Worm (Caenorhabditis elegans) whole organism, L1 larva: ENCODE results near the gene ent-1.

Experiments
- C16A3.4 ChIP-seq: fragments of 150-350 bp; optimal IDR thresholded peaks from 2 replicates; lab custom pipeline; 2014; ENCODE audit warnings: missing biosample characterization, missing genetic modification characterization
- F16B12.6 ChIP-seq: fragments of 150-350 bp; optimal IDR thresholded peaks from 2 replicates; lab custom pipeline; 2014; ENCODE audit warnings: missing biosample characterization, missing genetic modification characterization
- aha-1 ChIP-seq: fragments of 150-350 bp; optimal IDR thresholded peaks from 2 replicates; lab custom pipeline; 2014; ENCODE audit warnings: missing biosample characterization, missing genetic modification characterization
- alr-1 ChIP-seq: fragments of 200-800 bp; sonication (Bioruptor generic); optimal IDR thresholded peaks from 2 replicates; lab custom pipeline; 2018; ENCODE audit warnings: borderline replicate concordance, mild to moderate bottlenecking, missing genetic modification characterization, missing compliant biosample characterization
- ceh-90 ChIP-seq: sonication (generic microtip); optimal IDR thresholded peaks from 2 replicates; lab custom pipeline; 2016; ENCODE audit warnings: missing genetic modification characterization, missing compliant biosample characterization
- ces-1 ChIP-seq: fragments of 150-350 bp; optimal IDR thresholded peaks from 2 replicates; lab custom pipeline; 2014; ENCODE audit warnings: missing biosample characterization, missing genetic modification reagents, missing genetic modification characterization
- dpl-1 ChIP-seq, 3 experiments: fragments of 150-350 bp in 2 of 3; sonication (generic microtip) in 1 of 3; optimal IDR thresholded peaks; 2 replicates each; lab custom pipeline; 2014 to 2017; ENCODE audit warnings: missing biosample characterization in 3 of 3, missing genetic modification characterization in 3 of 3, missing genetic modification reagents in 3 of 3
- dsc-1 ChIP-seq: sonication (generic microtip); optimal IDR thresholded peaks from 2 replicates; lab custom pipeline; 2016; ENCODE audit warnings: mild to moderate bottlenecking, missing genetic modification characterization, missing compliant biosample characterization
- efl-3 ChIP-seq: fragments of 200-800 bp; sonication (Bioruptor generic); optimal IDR thresholded peaks from 2 replicates; lab custom pipeline; 2018; ENCODE audit warnings: mild to moderate bottlenecking, missing genetic modification characterization, missing compliant biosample characterization
- egl-13 ChIP-seq: sonication (generic microtip); optimal IDR thresholded peaks from 2 replicates; lab custom pipeline; 2016; ENCODE audit warnings: missing genotype, missing genetic modification reagents, missing genetic modification characterization, missing compliant biosample characterization
- elt-2 ChIP-seq: sonication (generic microtip); optimal IDR thresholded peaks from 2 replicates; lab custom pipeline; 2016; ENCODE audit warnings: missing genetic modification characterization, mild to moderate bottlenecking, inconsistent platforms, missing compliant biosample characterization, missing genetic modification reagents
- elt-3 ChIP-seq, 6 experiments: fragments of 150-350 bp in 1 of 6; sonication (generic microtip); optimal IDR thresholded peaks; 2 replicates each; lab custom pipeline; 2017 to 2018; ENCODE audit warnings: missing biosample characterization in 6 of 6, missing genetic modification characterization in 6 of 6, inconsistent platforms in 1 of 6
- ets-5 ChIP-seq: fragments of 200-800 bp; sonication (Bioruptor generic); IDR thresholded peaks from 2 replicates; pipeline ENCODE4 v1.3.6; 2022; ENCODE audit warnings: missing genetic modification characterization, missing compliant biosample characterization
- irx-1 ChIP-seq: sonication (generic microtip); optimal IDR thresholded peaks from 2 replicates; lab custom pipeline; 2016; ENCODE audit warnings: missing genetic modification characterization, missing compliant biosample characterization
- isw-1 ChIP-seq: fragments of 200-800 bp; sonication (Bioruptor generic); IDR thresholded peaks from 2 replicates; pipeline ENCODE4 v1.3.6; 2022; ENCODE audit warnings: missing genetic modification characterization, missing compliant biosample characterization
- jun-1 ChIP-seq: fragments of 150-350 bp; optimal IDR thresholded peaks from 2 replicates; lab custom pipeline; 2014; ENCODE audit warnings: missing biosample characterization, missing genetic modification reagents, missing genetic modification characterization
- lin-15B ChIP-seq: fragments of 150-350 bp; sonication (generic microtip); optimal IDR thresholded peaks from 3 replicates; lab custom pipeline; 2014; ENCODE audit warnings: missing biosample characterization, missing genetic modification characterization
- lsy-2 ChIP-seq, 2 experiments: fragments of 150-350 bp; optimal IDR thresholded peaks; 2 replicates each; lab custom pipeline; 2014; ENCODE audit warnings: missing biosample characterization in 2 of 2, missing genetic modification characterization in 2 of 2
- mab-9 ChIP-seq: fragments of 200-800 bp; sonication (Bioruptor generic); IDR thresholded peaks from 2 replicates; pipeline ENCODE4 v1.3.6; 2022; ENCODE audit warnings: missing genetic modification reagents, missing genetic modification characterization, missing compliant biosample characterization
- mdl-1 ChIP-seq, 2 experiments: fragments of 150-350 bp; optimal IDR thresholded peaks; 2 replicates each; lab custom pipeline; 2014 to 2017; ENCODE audit warnings: missing biosample characterization in 2 of 2, missing genetic modification characterization in 2 of 2, inconsistent platforms in 1 of 2
- mef-2 ChIP-seq: fragments of 150-350 bp; optimal IDR thresholded peaks from 2 replicates; lab custom pipeline; 2014; ENCODE audit warnings: missing biosample characterization, missing genetic modification characterization
- nhr-11 ChIP-seq: fragments of 150-350 bp; optimal IDR thresholded peaks from 2 replicates; lab custom pipeline; 2014; ENCODE audit warnings: missing biosample characterization, missing genetic modification characterization
- nhr-19 ChIP-seq: fragments of 200-800 bp; sonication (Bioruptor generic); conservative IDR thresholded peaks from 2 replicates; pipeline ENCODE4 v1.3.6; 2022; ENCODE audit warnings: missing genetic modification characterization, missing compliant biosample characterization
- nhr-20 ChIP-seq: sonication (generic microtip); optimal IDR thresholded peaks from 2 replicates; lab custom pipeline; 2016; ENCODE audit warnings: mild to moderate bottlenecking, missing genetic modification characterization, missing compliant biosample characterization
- nhr-237 ChIP-seq: fragments of 150-350 bp; optimal IDR thresholded peaks from 2 replicates; lab custom pipeline; 2014; ENCODE audit warnings: missing biosample characterization, missing genetic modification characterization
- nhr-28 ChIP-seq: fragments of 150-350 bp; optimal IDR thresholded peaks from 2 replicates; lab custom pipeline; 2014; ENCODE audit warnings: missing biosample characterization, missing genetic modification characterization
- nhr-47 ChIP-seq: sonication (generic microtip); optimal IDR thresholded peaks from 2 replicates; lab custom pipeline; 2016; ENCODE audit warnings: mild to moderate bottlenecking, missing genetic modification characterization, moderate library complexity, missing compliant biosample characterization
- nhr-77 ChIP-seq: fragments of 150-350 bp; optimal IDR thresholded peaks from 2 replicates; lab custom pipeline; 2014; ENCODE audit warnings: missing biosample characterization, missing genetic modification characterization
- pqm-1 ChIP-seq: sonication (generic microtip); optimal IDR thresholded peaks from 3 replicates; lab custom pipeline; 2017; ENCODE audit warnings: missing biosample characterization, missing genetic modification characterization
- skn-1 ChIP-seq: fragments of 150-350 bp; optimal IDR thresholded peaks from 2 replicates; lab custom pipeline; 2014; ENCODE audit warnings: missing biosample characterization, missing genetic modification characterization
- snpc-4 ChIP-seq: fragments of 150-350 bp; optimal IDR thresholded peaks from 2 replicates; lab custom pipeline; 2014; ENCODE audit warnings: missing biosample characterization, missing genetic modification characterization
- tbx-2 ChIP-seq: sonication (generic microtip); optimal IDR thresholded peaks from 2 replicates; lab custom pipeline; 2016; ENCODE audit warnings: missing genetic modification characterization, missing compliant biosample characterization
- tlp-1 ChIP-seq: fragments of 150-350 bp; optimal IDR thresholded peaks from 2 replicates; lab custom pipeline; 2014; ENCODE audit warnings: missing biosample characterization, missing genetic modification characterization
- unc-30 ChIP-seq: sonication (generic microtip); optimal IDR thresholded peaks from 2 replicates; lab custom pipeline; 2017; ENCODE audit warnings: missing biosample characterization, missing genetic modification characterization
- unc-86 ChIP-seq: sonication (generic microtip); optimal IDR thresholded peaks from 2 replicates; lab custom pipeline; 2016; ENCODE audit warnings: missing genetic modification characterization, missing compliant biosample characterization
- xbp-1 ChIP-seq: sonication (generic microtip); optimal IDR thresholded peaks from 2 replicates; lab custom pipeline; 2016; ENCODE audit warnings: missing genetic modification characterization, missing compliant biosample characterization
- ztf-11 ChIP-seq, 2 experiments: sonication (generic microtip); optimal IDR thresholded peaks; 2 replicates each; lab custom pipeline; 2016 to 2017; ENCODE audit warnings: missing genetic modification characterization in 2 of 2, missing biosample characterization in 1 of 2, missing compliant biosample characterization in 1 of 2
- ztf-4 ChIP-seq: fragments of 150-350 bp; optimal IDR thresholded peaks from 2 replicates; lab custom pipeline; 2014; ENCODE audit warnings: missing biosample characterization, missing genetic modification characterization

The ent-1 gene

ce11 chrIV:11690988-11691387 lies 35.7 kb upstream of the ent-1 start, which contains the start of gene let-60:
TSS of gene let-60 (minus strand) at chrIV:11691088.
- no peak for TF ChIP-seq nhr-28
- TF ChIP-seq jun-1 (tag; lab: Kevin White, UChicago), result no peak
- TF ChIP-seq elt-3 (tag; optimal IDR thresholded peaks at IDR 0.05; lab: Kevin White, UChicago), result no peak
- TF ChIP-seq ceh-90, result no peak
- no peak for TF ChIP-seq nhr-11 (tag; lab: Kevin White, UChicago)
- no peak for TF ChIP-seq nhr-20 (tag; lab: Kevin White, UChicago)
- no peak for TF ChIP-seq aha-1 (tag; lab: Kevin White, UChicago)
- TF ChIP-seq pqm-1 (tag; lab: Kevin White, UChicago), result no peak
- TF ChIP-seq mdl-1 (tag; optimal IDR thresholded peaks at IDR 0.05; lab: Kevin White, UChicago), result no peak
- no peak for TF ChIP-seq ztf-11 (tag; optimal IDR thresholded peaks at IDR 0.05; lab: Kevin White, UChicago)
- TF ChIP-seq dpl-1 (GFP tag; optimal IDR thresholded peaks at IDR 0.05; lab: Kevin White, UChicago), result no peak
- TF ChIP-seq skn-1 (tag; lab: Kevin White, UChicago), result no peak
- no peak for TF ChIP-seq tbx-2 (tag; lab: Kevin White, UChicago)
- no peak for TF ChIP-seq C16A3.4
- TF ChIP-seq nhr-77 (tag; lab: Kevin White, UChicago), result no peak
- TF ChIP-seq isw-1 (GFP tag; lab: Robert Waterston, UW), result no peak
- TF ChIP-seq ces-1 (GFP tag; lab: Kevin White, UChicago), result no peak
- no peak for TF ChIP-seq unc-86
- no peak for TF ChIP-seq ets-5 (GFP tag; lab: Robert Waterston, UW)
- TF ChIP-seq xbp-1 (tag; lab: Kevin White, UChicago), result no peak

ce11 chrIV:11688018-11688417 lies 32.7 kb upstream of the ent-1 start, which contains the start of gene ZK792.5:
TSS of gene ZK792.5 (minus strand) at chrIV:11688118.
- TF ChIP-seq nhr-47 (tag; lab: Kevin White, UChicago), result no peak
- no peak for TF ChIP-seq skn-1 (tag; lab: Kevin White, UChicago)
- no peak for TF ChIP-seq elt-2
- no peak for TF ChIP-seq unc-86
- TF ChIP-seq lin-15B (tag; lab: Kevin White, UChicago), result no peak
- TF ChIP-seq nhr-237 (tag; lab: Kevin White, UChicago), result no peak
- TF ChIP-seq efl-3 (GFP tag; lab: Kevin White, UChicago), result no peak
- TF ChIP-seq snpc-4 (tag; lab: Kevin White, UChicago), result no peak
- no peak for TF ChIP-seq mab-9 (GFP tag; lab: Robert Waterston, UW)
- no peak for TF ChIP-seq unc-30 (tag; lab: Kevin White, UChicago)
- TF ChIP-seq ztf-4, result no peak
- no peak for TF ChIP-seq egl-13 (tag; lab: Kevin White, UChicago)
- TF ChIP-seq F16B12.6, result no peak
- TF ChIP-seq xbp-1 (tag; lab: Kevin White, UChicago), result no peak
- TF ChIP-seq ceh-90, result no peak
- no peak for TF ChIP-seq tlp-1
- no peak for TF ChIP-seq alr-1 (tag; lab: Kevin White, UChicago)
- TF ChIP-seq mdl-1 (tag; optimal IDR thresholded peaks at IDR 0.05; lab: Kevin White, UChicago), result no peak

ce11 chrIV:11681905-11682304 lies 26.6 kb upstream of the ent-1 start, which contains the start of gene ZK792.4:
TSS of gene ZK792.4 (minus strand) at chrIV:11682005.
- TF ChIP-seq lsy-2 (tag; optimal IDR thresholded peaks at IDR 0.05; lab: Kevin White, UChicago), result no peak
- TF ChIP-seq ets-5 (GFP tag; lab: Robert Waterston, UW), result no peak
- TF ChIP-seq nhr-19 (GFP tag; lab: Robert Waterston, UW), result no peak
- TF ChIP-seq mdl-1 (tag; optimal IDR thresholded peaks at IDR 0.05; lab: Kevin White, UChicago), result no peak
- TF ChIP-seq mef-2 (tag; lab: Kevin White, UChicago), result no peak
- TF ChIP-seq irx-1 (tag; lab: Kevin White, UChicago), result no peak
- TF ChIP-seq nhr-237 (tag; lab: Kevin White, UChicago), result no peak
- TF ChIP-seq dsc-1 (tag; lab: Kevin White, UChicago), result no peak

- no peak for TF ChIP-seq ets-5 (GFP tag; lab: Robert Waterston, UW)
Measured at ce11 chrIV:11676054-11676453, 20.8 kb upstream of the ent-1 start, which contains the start of gene inx-9. TSS of gene inx-9 (plus strand) at chrIV:11676354.
